Fruit fly (Drosophila melanogaster) whole organism, wandering third instar larva: ENCODE results near the gene Lgr4.
A peak's percentile ranks its signal among the peaks of the same experiment; 100 is the strongest.

ENCODE experiments used
- Abd-B ChIP-seq: fragments of >200 bp; optimal IDR thresholded peaks from 2 replicates; lab custom pipeline; 2017; ENCODE audit warnings: missing biosample characterization, missing genetic modification characterization
- CG32264 ChIP-seq: fragments of 200-800 bp; sonication (Bioruptor generic); optimal IDR thresholded peaks from 2 replicates; lab custom pipeline; 2016; ENCODE audit warnings: missing biosample characterization, missing genetic modification characterization
- CG9705 ChIP-seq: fragments of 200-800 bp; sonication (Bioruptor generic); optimal IDR thresholded peaks from 2 replicates; lab custom pipeline; 2018; ENCODE audit warnings: missing biosample characterization, mild to moderate bottlenecking, missing genetic modification characterization
- CrebA ChIP-seq: fragments of 200-800 bp; sonication (Bioruptor generic); optimal IDR thresholded peaks from 2 replicates; lab custom pipeline; 2016; ENCODE audit warnings: missing biosample characterization, mild to moderate bottlenecking, missing genetic modification characterization, borderline replicate concordance
- Dfd ChIP-seq: fragments of >200 bp; optimal IDR thresholded peaks from 2 replicates; lab custom pipeline; 2017; ENCODE audit warnings: missing biosample characterization, missing genetic modification characterization
- Dif ChIP-seq: fragments of 200-275, 200-300 bp; sonication (Bioruptor generic); optimal IDR thresholded peaks from 2 replicates; lab custom pipeline; 2018; ENCODE audit warnings: missing biosample characterization, missing genetic modification characterization; ENCODE audit not compliant: partially characterized antibody
- GATAd ChIP-seq: sonication (Bioruptor generic); optimal IDR thresholded peaks from 2 replicates; lab custom pipeline; 2016; ENCODE audit warnings: missing biosample characterization, missing genetic modification characterization
- HLH106 ChIP-seq: fragments of 200-800 bp; optimal IDR thresholded peaks from 3 replicates; lab custom pipeline; 2019; ENCODE audit warnings: missing biosample characterization, mild to moderate bottlenecking, missing genetic modification characterization, moderate library complexity
- Hnf4 ChIP-seq: fragments of 200-800 bp; sonication (Bioruptor generic); optimal IDR thresholded peaks from 2 replicates; lab custom pipeline; 2016; ENCODE audit warnings: missing biosample characterization, mild to moderate bottlenecking, missing genetic modification characterization
- Hr78 ChIP-seq: fragments of >200 bp; optimal IDR thresholded peaks from 2 replicates; lab custom pipeline; 2017; ENCODE audit warnings: missing biosample characterization, missing genetic modification characterization
- Hr83 ChIP-seq: fragments of 200-300 bp; sonication (Bioruptor generic); optimal IDR thresholded peaks from 2 replicates; lab custom pipeline; 2016; ENCODE audit warnings: missing biosample characterization, mild to moderate bottlenecking, missing genetic modification characterization, moderate library complexity; ENCODE audit not compliant: poor library complexity, severe bottlenecking
- Jra ChIP-seq: sonication (Bioruptor generic); optimal IDR thresholded peaks from 2 replicates; lab custom pipeline; 2016; ENCODE audit warnings: missing biosample characterization, missing genetic modification characterization
- Mio ChIP-seq: sonication (Bioruptor generic); optimal IDR thresholded peaks from 2 replicates; lab custom pipeline; 2016; ENCODE audit warnings: missing biosample characterization, missing genetic modification characterization
- Myc ChIP-seq: fragments of >200 bp; optimal IDR thresholded peaks from 2 replicates; lab custom pipeline; 2017
- N ChIP-seq: fragments of >200 bp; optimal IDR thresholded peaks from 2 replicates; lab custom pipeline; 2018; ENCODE audit warnings: missing biosample characterization, missing external identifiers, missing genetic modification characterization
- OdsH ChIP-seq: fragments of 200-800 bp; sonication (Bioruptor generic); optimal IDR thresholded peaks from 2 replicates; lab custom pipeline; 2016; ENCODE audit warnings: missing biosample characterization, mild to moderate bottlenecking, missing genetic modification characterization
- Rel ChIP-seq, 2 experiments: fragments of 200-800 bp; sonication (Bioruptor generic) in 1 of 2; optimal IDR thresholded peaks; 2 replicates in 1 of 2; 3 replicates in 1 of 2; lab custom pipeline; 2016 to 2019; ENCODE audit warnings: mild to moderate bottlenecking in 2 of 2, missing biosample characterization in 2 of 2, missing genetic modification characterization in 2 of 2, moderate library complexity in 1 of 2
- Sp1 ChIP-seq: fragments of 200-800 bp; sonication (Bioruptor generic); optimal IDR thresholded peaks from 3 replicates; lab custom pipeline; 2019; ENCODE audit warnings: missing biosample characterization, mild to moderate bottlenecking, missing genetic modification characterization, moderate library complexity
- Vsx2 ChIP-seq: fragments of 200-300, 225-300 bp; sonication (Bioruptor generic); optimal IDR thresholded peaks from 2 replicates; lab custom pipeline; 2018; ENCODE audit warnings: missing biosample characterization, missing genetic modification characterization; ENCODE audit not compliant: partially characterized antibody
- br ChIP-seq: fragments of 200-800 bp; sonication (Bioruptor generic); optimal IDR thresholded peaks from 2 replicates; lab custom pipeline; 2016; ENCODE audit warnings: missing biosample characterization, missing genetic modification characterization
- brk ChIP-seq: fragments of 200-800 bp; sonication (Bioruptor generic); optimal IDR thresholded peaks from 2 replicates; lab custom pipeline; 2016; ENCODE audit warnings: missing biosample characterization, mild to moderate bottlenecking, missing genetic modification characterization
- dl ChIP-seq, 2 experiments: fragments of 175-275, 200-275 bp in 1 of 2; fragments of 200-275 bp in 1 of 2; sonication (Bioruptor generic); optimal IDR thresholded peaks; lab custom pipeline; 2018; ENCODE audit warnings: mild to moderate bottlenecking in 2 of 2, missing biosample characterization in 2 of 2, missing genetic modification characterization in 2 of 2, moderate library complexity in 2 of 2; ENCODE audit not compliant: partially characterized antibody in 2 of 2, insufficient read depth in 1 of 2
- dmrt93B ChIP-seq: fragments of 200-800 bp; sonication (Bioruptor generic); optimal IDR thresholded peaks from 2 replicates; lab custom pipeline; 2018; ENCODE audit warnings: missing biosample characterization, mild to moderate bottlenecking, missing genetic modification characterization
- dsf ChIP-seq: sonication (Bioruptor generic); optimal IDR thresholded peaks from 2 replicates; lab custom pipeline; 2016; ENCODE audit warnings: missing biosample characterization, missing genetic modification characterization, borderline replicate concordance
- ey ChIP-seq: fragments of 200-800 bp; sonication (Bioruptor generic); optimal IDR thresholded peaks from 2 replicates; lab custom pipeline; 2016; ENCODE audit warnings: missing biosample characterization, missing genetic modification characterization
- foxo ChIP-seq, 2 experiments: fragments of 200-800 bp; sonication (Bioruptor generic); optimal IDR thresholded peaks; 2 replicates in 1 of 2; 3 replicates in 1 of 2; lab custom pipeline; 2016 to 2017; ENCODE audit warnings: missing biosample characterization in 2 of 2, missing genetic modification characterization in 2 of 2
- fru ChIP-seq: fragments of 200-800 bp; sonication (Bioruptor generic); optimal IDR thresholded peaks from 3 replicates; lab custom pipeline; 2016; ENCODE audit warnings: missing biosample characterization, mild to moderate bottlenecking, missing genetic modification characterization
- h ChIP-seq: fragments of 200-800 bp; sonication (Bioruptor generic); optimal IDR thresholded peaks from 3 replicates; lab custom pipeline; 2016; ENCODE audit warnings: missing biosample characterization, mild to moderate bottlenecking, missing genetic modification characterization
- jim ChIP-seq: fragments of 175-275, 200-325 bp; sonication (Bioruptor generic); optimal IDR thresholded peaks from 2 replicates; lab custom pipeline; 2016; ENCODE audit warnings: missing biosample characterization, mild to moderate bottlenecking, missing genetic modification characterization
- lola ChIP-seq: fragments of >200 bp; optimal IDR thresholded peaks from 2 replicates; lab custom pipeline; 2017; ENCODE audit warnings: missing biosample characterization, missing genetic modification characterization
- pan ChIP-seq: fragments of >200 bp; optimal IDR thresholded peaks from 2 replicates; lab custom pipeline; 2017
- psq ChIP-seq: fragments of 200-800 bp; sonication (Bioruptor generic); optimal IDR thresholded peaks from 3 replicates; lab custom pipeline; 2017; ENCODE audit warnings: missing biosample characterization, mild to moderate bottlenecking, missing genetic modification characterization, moderate library complexity
- rgr ChIP-seq: fragments of 200-800 bp; sonication (Bioruptor generic); optimal IDR thresholded peaks from 3 replicates; lab custom pipeline; 2016; ENCODE audit warnings: missing biosample characterization, mild to moderate bottlenecking, missing genetic modification characterization
- sage ChIP-seq: fragments of 200-800 bp; sonication (Bioruptor generic); optimal IDR thresholded peaks from 2 replicates; lab custom pipeline; 2016; ENCODE audit warnings: missing biosample characterization, mild to moderate bottlenecking, missing genetic modification characterization
- sv ChIP-seq: fragments of 200-800 bp; sonication (Bioruptor generic); optimal IDR thresholded peaks from 3 replicates; lab custom pipeline; 2016; ENCODE audit warnings: missing biosample characterization, missing genetic modification characterization
- tai ChIP-seq: sonication (Bioruptor generic); optimal IDR thresholded peaks from 2 replicates; lab custom pipeline; 2016; ENCODE audit warnings: missing biosample characterization, missing genetic modification characterization
- usp ChIP-seq: fragments of >200 bp; optimal IDR thresholded peaks from 2 replicates; lab custom pipeline; 2017; ENCODE audit warnings: missing biosample characterization, missing genetic modification characterization
- woc ChIP-seq: sonication (Bioruptor generic); optimal IDR thresholded peaks from 2 replicates; lab custom pipeline; 2016; ENCODE audit warnings: missing biosample characterization, mild to moderate bottlenecking, missing genetic modification characterization

Gene Lgr4

DNA sequence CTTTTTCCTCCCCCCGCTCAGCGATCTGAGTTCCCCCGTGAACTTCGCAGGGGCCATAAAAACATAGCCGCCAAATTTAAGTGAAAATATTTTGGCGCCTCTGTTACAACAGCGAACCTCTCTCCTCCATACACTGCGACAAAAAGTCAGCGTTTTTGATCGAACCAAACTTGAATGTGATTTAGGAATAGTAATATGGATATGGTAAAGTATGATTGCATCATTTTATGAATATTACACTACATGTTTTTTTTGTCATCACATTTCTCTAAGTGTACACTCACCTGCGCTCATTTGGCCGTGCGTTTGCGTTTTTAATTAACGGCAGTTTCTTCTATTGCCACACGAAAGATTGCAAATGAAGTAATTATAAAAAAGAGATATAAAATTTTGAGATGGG, 53.3 kb downstream of the Lgr4 start:
- no peak for TF ChIP-seq Vsx2 (GFP tag; lab: Kevin White, UChicago)
- TF ChIP-seq sage (GFP tag; lab: Kevin White, UChicago): no peak
- no peak for TF ChIP-seq Sp1 (GFP tag; lab: Kevin White, UChicago)
- no peak for TF ChIP-seq GATAd (GFP tag; lab: Kevin White, UChicago)
- no peak for TF ChIP-seq dl (GFP tag; optimal IDR thresholded peaks at IDR 0.05; lab: Kevin White, UChicago; ENCODE audit: insufficient read depth in 1 of 2, partially characterized antibody in 2 of 2)
- TF ChIP-seq Rel (GFP tag; optimal IDR thresholded peaks at IDR 0.05; lab: Kevin White, UChicago): no peak
- no peak for TF ChIP-seq Rel (tag; optimal IDR thresholded peaks at IDR 0.05; lab: Kevin White, UChicago)
- no peak for TF ChIP-seq jim (GFP tag; lab: Kevin White, UChicago)
- TF ChIP-seq Jra (GFP tag; lab: Kevin White, UChicago): no peak
- TF ChIP-seq sv (GFP tag; lab: Kevin White, UChicago): peak; percentile 35
- TF ChIP-seq Abd-B (GFP tag; lab: Kevin White, UChicago): no peak
- peak; percentile 42 for TF ChIP-seq h (GFP tag; lab: Kevin White, UChicago)
- no peak for TF ChIP-seq dmrt93B (GFP tag; lab: Kevin White, UChicago)
- TF ChIP-seq foxo (GFP tag; optimal IDR thresholded peaks at IDR 0.05; lab: Kevin White, UChicago): peak in 1 of 2 experiments; percentile 23
- no peak for TF ChIP-seq Hr83 (GFP tag; lab: Kevin White, UChicago)
- TF ChIP-seq brk (GFP tag; lab: Kevin White, UChicago): no peak
- TF ChIP-seq ey: peak; percentile 3
- peak; percentile 18 for TF ChIP-seq psq (GFP tag; lab: Kevin White, UChicago)
- TF ChIP-seq Hnf4 (GFP tag; lab: Kevin White, UChicago): peak; percentile 23
- TF ChIP-seq fru (GFP tag; lab: Kevin White, UChicago): peak; percentile 31
- peak; percentile 23 for TF ChIP-seq rgr
- TF ChIP-seq N (GFP tag; lab: Kevin White, UChicago): no peak
- TF ChIP-seq dsf (GFP tag; lab: Kevin White, UChicago): no peak
- TF ChIP-seq Mio (GFP tag; lab: Kevin White, UChicago): no peak
- TF ChIP-seq CrebA: no peak
- TF ChIP-seq woc (GFP tag; lab: Kevin White, UChicago): no peak
- no peak for TF ChIP-seq Myc
- TF ChIP-seq pan (lab: Kevin White, UChicago): no peak
- no peak for TF ChIP-seq usp (GFP tag; lab: Kevin White, UChicago)
- TF ChIP-seq Dfd (GFP tag; lab: Kevin White, UChicago): no peak
- no peak for TF ChIP-seq lola (GFP tag; lab: Kevin White, UChicago)
- peak; percentile 19 for TF ChIP-seq br (GFP tag; lab: Kevin White, UChicago)
- TF ChIP-seq, all 38 proteins: peak for 9

DNA sequence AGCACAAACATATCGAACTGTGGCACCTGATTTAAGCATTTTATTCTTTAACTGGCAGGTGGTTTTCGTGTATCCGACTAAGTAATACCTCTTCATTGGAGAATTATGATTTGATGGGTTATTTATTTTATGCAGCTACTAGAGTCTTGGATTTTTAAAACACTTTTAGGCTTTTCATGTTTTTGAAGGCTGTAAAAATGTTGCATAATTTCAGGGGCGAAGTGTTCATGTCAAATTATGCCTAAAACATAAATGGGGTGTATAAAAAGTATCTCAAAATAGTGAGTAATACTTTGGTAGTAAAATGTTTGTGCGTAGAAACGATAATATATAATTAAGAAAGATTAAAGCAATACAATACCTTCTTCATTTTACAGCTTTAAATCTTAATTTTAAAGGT, 54.2 kb downstream of the Lgr4 start:
- TF ChIP-seq Vsx2 (GFP tag; lab: Kevin White, UChicago): no peak
- TF ChIP-seq Myc: peak; percentile 70
- peak; percentile 22 for TF ChIP-seq N (GFP tag; lab: Kevin White, UChicago)
- TF ChIP-seq, all 38 proteins: peak for 2

DNA sequence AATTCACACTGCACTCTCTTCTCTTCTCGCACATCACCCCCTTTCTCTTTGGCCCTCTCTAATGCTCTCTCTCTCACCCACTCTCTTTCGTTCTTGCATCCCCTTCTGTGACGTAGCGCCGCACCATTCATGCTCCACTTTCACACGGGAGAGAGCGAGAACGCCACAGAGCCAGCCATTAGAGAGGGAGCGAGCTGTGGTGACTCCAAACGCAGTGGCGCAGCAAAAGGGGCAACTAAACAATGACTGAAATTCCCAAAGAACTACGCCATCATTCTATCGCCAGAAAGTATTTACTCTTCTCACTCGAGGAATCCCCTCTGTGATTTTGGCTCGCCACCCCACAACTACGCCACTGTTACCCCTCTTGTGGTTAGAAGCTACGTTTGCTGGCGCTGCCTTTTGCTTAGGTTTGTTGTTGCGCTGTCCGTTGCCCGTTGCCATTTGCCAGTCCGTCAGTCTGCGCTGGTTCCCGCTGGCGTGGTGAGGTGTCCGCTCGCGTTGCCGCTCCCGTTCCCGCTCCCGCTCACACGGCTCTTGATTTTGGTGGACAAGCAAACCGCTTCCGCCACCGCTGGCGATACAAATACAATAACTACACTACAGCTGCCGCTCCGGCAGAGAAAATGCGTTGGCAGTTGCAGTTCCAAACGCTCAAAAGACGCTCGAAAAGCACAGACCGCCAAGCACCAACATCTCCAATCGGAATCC, 57.7 kb downstream of the Lgr4 start:
- TF ChIP-seq dl (GFP tag; optimal IDR thresholded peaks at IDR 0.05; lab: Kevin White, UChicago; ENCODE audit: insufficient read depth in 1 of 2, partially characterized antibody in 2 of 2) (peak; percentile 85 to 94), Dfd (GFP tag; lab: Kevin White, UChicago) (peak; percentile 10), usp (GFP tag; lab: Kevin White, UChicago) (no peak), sv (GFP tag; lab: Kevin White, UChicago) (peak; percentile 99), Abd-B (GFP tag; lab: Kevin White, UChicago) (no peak), br (GFP tag; lab: Kevin White, UChicago) (peak; percentile 99), Mio (GFP tag; lab: Kevin White, UChicago) (peak; percentile 94), rgr (peak; percentile 99), jim (GFP tag; lab: Kevin White, UChicago) (peak; percentile 95), pan (lab: Kevin White, UChicago) (no peak), tai (GFP tag; lab: Kevin White, UChicago) (peak; percentile 98), Sp1 (GFP tag; lab: Kevin White, UChicago) (peak; percentile 98), brk (GFP tag; lab: Kevin White, UChicago) (peak; percentile 95), Hr83 (GFP tag; lab: Kevin White, UChicago) (peak; percentile 99), fru (GFP tag; lab: Kevin White, UChicago) (peak; percentile 99), dsf (GFP tag; lab: Kevin White, UChicago) (peak; percentile 92), OdsH (peak; percentile 99), CrebA (peak; percentile 93), dmrt93B (GFP tag; lab: Kevin White, UChicago) (peak; percentile 98), CG9705 (GFP tag; lab: Kevin White, UChicago) (peak; percentile 92), GATAd (GFP tag; lab: Kevin White, UChicago) (peak; percentile 96), foxo (GFP tag; optimal IDR thresholded peaks at IDR 0.05; lab: Kevin White, UChicago) (peak; percentile 97 to 100), Hnf4 (GFP tag; lab: Kevin White, UChicago) (peak; percentile 99), lola (GFP tag; lab: Kevin White, UChicago) (no peak), sage (GFP tag; lab: Kevin White, UChicago) (peak; percentile 97), CG32264 (GFP tag; lab: Kevin White, UChicago) (peak; percentile 98), Hr78 (GFP tag; lab: Kevin White, UChicago) (no peak), Jra (GFP tag; lab: Kevin White, UChicago) (peak; percentile 98), Dif (GFP tag; lab: Kevin White, UChicago) (peak; percentile 96), woc (GFP tag; lab: Kevin White, UChicago) (peak; percentile 98), Rel (GFP tag; optimal IDR thresholded peaks at IDR 0.05; lab: Kevin White, UChicago) (peak; percentile 98), Rel (tag; optimal IDR thresholded peaks at IDR 0.05; lab: Kevin White, UChicago) (peak; percentile 94), h (GFP tag; lab: Kevin White, UChicago) (peak; percentile 99), HLH106 (tag; lab: Kevin White, UChicago) (peak; percentile 98), Vsx2 (GFP tag; lab: Kevin White, UChicago) (peak; percentile 63), N (GFP tag; lab: Kevin White, UChicago) (no peak)
